Worm (Caenorhabditis elegans): ENCODE data around the gene sri-18.

sri-18 gene

DNA sequence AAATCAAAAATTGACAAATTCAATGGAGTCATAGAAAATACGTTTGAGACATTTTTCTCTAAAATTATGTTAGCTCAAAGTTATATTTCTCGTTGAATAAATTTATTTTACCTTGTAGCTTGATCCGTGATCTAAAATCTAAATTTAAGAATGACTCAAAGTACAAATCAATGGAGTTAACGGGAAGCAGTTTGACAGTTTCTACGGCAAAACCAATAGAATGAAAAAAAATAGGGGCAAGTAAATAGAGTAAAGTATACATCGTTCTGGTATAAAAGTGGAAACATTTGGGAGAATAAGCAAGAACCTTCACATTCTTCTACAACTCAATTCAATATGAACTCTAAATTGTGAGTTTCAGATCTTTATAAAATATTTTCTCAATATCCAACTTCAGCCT lies 29.4 kb downstream of the sri-18 start, which contains the start of gene fipr-6:
Gene fipr-6 (plus strand): TSS at position 301 of the 400 bp plus-strand sequence.
- TF ChIP-seq sea-1 (GFP tag; conservative IDR thresholded peaks at IDR 0.05) = no peak
- TF ChIP-seq tbx-37 (GFP tag; conservative IDR thresholded peaks at IDR 0.05) = no peak
- TF ChIP-seq pes-1 (GFP tag; IDR thresholded peaks at IDR 0.05) = no peak
- no peak for TF ChIP-seq aly-1 (tag; optimal IDR thresholded peaks at IDR 0.05)
- TF ChIP-seq ceh-36 (tag; optimal IDR thresholded peaks at IDR 0.05) = no peak
- no peak for TF ChIP-seq B0310.2 (tag; optimal IDR thresholded peaks at IDR 0.05)
- TF ChIP-seq F13C5.2 (tag; optimal IDR thresholded peaks at IDR 0.05) = no peak
- no peak for TF ChIP-seq ets-7 (tag; optimal IDR thresholded peaks at IDR 0.05)
- TF ChIP-seq tbx-11 (GFP tag; IDR thresholded peaks at IDR 0.05) = no peak
- TF ChIP-seq hmg-4 (GFP tag; optimal IDR thresholded peaks at IDR 0.05) = no peak
- TF ChIP-seq ceh-13 (GFP tag; optimal IDR thresholded peaks at IDR 0.05) = no peak
- no peak for TF ChIP-seq scrt-1 (GFP tag; IDR thresholded peaks at IDR 0.05)
- no peak for TF ChIP-seq hnd-1 (tag; optimal IDR thresholded peaks at IDR 0.05)
- no peak for TF ChIP-seq flt-1 (GFP tag; IDR thresholded peaks at IDR 0.05)
- TF ChIP-seq ama-1 (optimal IDR thresholded peaks at IDR 0.05) = no peak
- TF ChIP-seq tra-4 (tag; optimal IDR thresholded peaks at IDR 0.05) = no peak

DNA sequence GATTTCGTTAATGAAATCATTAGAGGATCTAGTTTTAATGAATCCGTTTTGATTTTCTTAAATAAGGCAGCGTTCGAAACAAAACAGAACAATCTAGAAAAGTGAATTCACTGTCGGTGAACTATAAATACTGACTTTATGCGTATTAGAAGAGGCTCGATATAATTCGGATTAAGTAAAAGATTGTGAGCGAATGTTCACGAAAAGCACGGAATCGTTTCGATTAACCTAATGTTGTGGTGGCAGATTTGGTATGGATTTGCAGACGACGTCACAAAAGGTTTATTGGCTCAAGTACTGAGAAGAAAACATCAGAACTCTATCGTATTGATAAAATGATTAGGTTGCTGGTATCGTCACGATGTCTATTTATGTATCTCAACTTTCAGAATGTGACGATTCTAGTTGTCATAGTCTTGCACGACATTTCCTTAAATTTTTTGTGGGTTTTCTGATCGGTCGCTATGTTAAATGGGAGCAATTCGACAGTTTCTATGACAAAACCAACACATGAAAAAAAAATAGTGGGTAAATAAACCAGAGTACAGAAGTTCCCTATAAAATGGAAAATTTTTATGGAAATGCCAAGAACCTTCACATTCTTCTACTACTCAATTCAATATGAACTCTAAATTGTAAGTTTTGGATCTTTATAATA lies 31.0 kb downstream of the sri-18 start, which contains the start of the genes pyt-1 and fipr-7:
Gene pyt-1 (minus strand): TSS at position 101 of the 658 bp plus-strand sequence.
Gene fipr-7 (plus strand): TSS at position 608 of the 658 bp plus-strand sequence.
- TF ChIP-seq ceh-13 (GFP tag; optimal IDR thresholded peaks at IDR 0.05) = no peak
- TF ChIP-seq aly-1 (tag; optimal IDR thresholded peaks at IDR 0.05) = no peak
- no peak for TF ChIP-seq F13C5.2 (tag; optimal IDR thresholded peaks at IDR 0.05)
- no peak for TF ChIP-seq ets-7 (tag; optimal IDR thresholded peaks at IDR 0.05)
- TF ChIP-seq tbx-11 (GFP tag; IDR thresholded peaks at IDR 0.05) = no peak
- TF ChIP-seq ama-1 (optimal IDR thresholded peaks at IDR 0.05) = no peak
- TF ChIP-seq tbx-37 (GFP tag; conservative IDR thresholded peaks at IDR 0.05) = no peak
- TF ChIP-seq hmbx-1 (tag; optimal IDR thresholded peaks at IDR 0.05) = no peak
- no peak for TF ChIP-seq hmg-4 (GFP tag; optimal IDR thresholded peaks at IDR 0.05)
- TF ChIP-seq flt-1 (GFP tag; IDR thresholded peaks at IDR 0.05) = no peak
- TF ChIP-seq ceh-36 (tag; optimal IDR thresholded peaks at IDR 0.05) = no peak
- TF ChIP-seq sea-1 (GFP tag; conservative IDR thresholded peaks at IDR 0.05) = no peak
- no peak for TF ChIP-seq tra-4 (tag; optimal IDR thresholded peaks at IDR 0.05)
- TF ChIP-seq hnd-1 (tag; optimal IDR thresholded peaks at IDR 0.05) = no peak
- TF ChIP-seq scrt-1 (GFP tag; IDR thresholded peaks at IDR 0.05) = no peak
- no peak for TF ChIP-seq pes-1 (GFP tag; IDR thresholded peaks at IDR 0.05)
- TF ChIP-seq B0310.2 (tag; optimal IDR thresholded peaks at IDR 0.05) = no peak

DNA sequence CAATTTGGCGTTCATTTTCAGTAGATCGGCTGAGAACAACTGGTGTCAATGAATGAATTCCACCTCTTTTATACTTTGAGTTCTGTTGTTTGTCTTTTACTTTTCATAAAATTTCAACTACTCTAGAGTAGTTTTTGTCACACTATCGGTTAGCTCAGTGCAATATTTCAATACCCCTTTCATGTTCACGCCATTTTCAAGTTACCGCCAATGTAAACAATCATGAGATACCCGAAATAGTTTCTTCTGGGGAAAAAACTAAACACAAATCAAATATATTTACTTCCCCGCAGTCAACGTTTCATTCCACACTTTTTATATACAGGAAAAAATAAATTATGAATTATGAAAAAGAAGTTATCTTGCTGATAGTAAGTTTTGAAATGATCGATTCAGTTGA lies 32.0 kb downstream of the sri-18 start, which contains the start of gene fipr-4:
Gene fipr-4 (minus strand): TSS at position 101 of the 400 bp plus-strand sequence.
- TF ChIP-seq B0310.2 (tag; optimal IDR thresholded peaks at IDR 0.05) = no peak
- no peak for TF ChIP-seq hnd-1 (tag; optimal IDR thresholded peaks at IDR 0.05)
- no peak for TF ChIP-seq pes-1 (GFP tag; IDR thresholded peaks at IDR 0.05)
- TF ChIP-seq ets-7 (tag; optimal IDR thresholded peaks at IDR 0.05) = no peak
- no peak for TF ChIP-seq ama-1 (optimal IDR thresholded peaks at IDR 0.05)
- TF ChIP-seq F13C5.2 (tag; optimal IDR thresholded peaks at IDR 0.05) = no peak
- TF ChIP-seq ceh-36 (tag; optimal IDR thresholded peaks at IDR 0.05) = no peak

DNA sequence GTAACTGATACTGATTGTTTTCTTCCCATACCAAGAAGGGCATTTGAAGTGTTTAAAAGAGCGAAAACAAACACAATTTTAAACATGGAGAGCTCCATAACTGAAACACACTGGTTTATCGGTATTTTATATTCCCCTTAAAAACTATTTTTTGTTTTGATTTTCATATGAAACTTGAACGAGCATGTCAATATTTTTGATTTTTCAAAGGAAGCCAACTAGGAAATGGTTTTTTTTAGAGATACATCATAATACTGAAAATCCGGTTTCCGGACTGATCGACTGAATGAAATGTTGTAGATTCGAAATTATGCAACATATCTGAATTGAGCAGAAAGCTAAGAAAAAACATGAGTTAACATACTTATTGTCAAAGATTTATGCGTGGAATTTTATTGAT lies 33.0 kb downstream of the sri-18 start, which contains the start of gene ttr-19:
Gene ttr-19 (minus strand): TSS at position 101 of the 400 bp plus-strand sequence.
- TF ChIP-seq tbx-37 (GFP tag; conservative IDR thresholded peaks at IDR 0.05) (no peak), ceh-13 (GFP tag; optimal IDR thresholded peaks at IDR 0.05) (no peak), hnd-1 (tag; optimal IDR thresholded peaks at IDR 0.05) (no peak), ama-1 (optimal IDR thresholded peaks at IDR 0.05) (no peak), B0310.2 (tag; optimal IDR thresholded peaks at IDR 0.05) (no peak), aly-1 (tag; optimal IDR thresholded peaks at IDR 0.05) (no peak), sea-1 (GFP tag; conservative IDR thresholded peaks at IDR 0.05) (no peak), pes-1 (GFP tag; IDR thresholded peaks at IDR 0.05) (no peak), ets-7 (tag; optimal IDR thresholded peaks at IDR 0.05) (no peak), scrt-1 (GFP tag; IDR thresholded peaks at IDR 0.05) (no peak), hmg-4 (GFP tag; optimal IDR thresholded peaks at IDR 0.05) (no peak), flt-1 (GFP tag; IDR thresholded peaks at IDR 0.05) (no peak), F13C5.2 (tag; optimal IDR thresholded peaks at IDR 0.05) (no peak), tra-4 (tag; optimal IDR thresholded peaks at IDR 0.05) (no peak), tbx-11 (GFP tag; IDR thresholded peaks at IDR 0.05) (no peak)

- TF ChIP-seq tbx-37 (GFP tag; conservative IDR thresholded peaks at IDR 0.05) = no peak
- no peak for TF ChIP-seq ama-1 (optimal IDR thresholded peaks at IDR 0.05)
- TF ChIP-seq B0310.2 (tag; optimal IDR thresholded peaks at IDR 0.05) = no peak
- TF ChIP-seq scrt-1 (GFP tag; IDR thresholded peaks at IDR 0.05) = no peak
- TF ChIP-seq ets-7 (tag; optimal IDR thresholded peaks at IDR 0.05) = no peak
Observed at ce11 chrV:10225610-10226009, 34.8 kb downstream of the sri-18 start, which contains the start of gene daf-36. Gene daf-36 (minus strand): TSS chrV:10225710.

DNA sequence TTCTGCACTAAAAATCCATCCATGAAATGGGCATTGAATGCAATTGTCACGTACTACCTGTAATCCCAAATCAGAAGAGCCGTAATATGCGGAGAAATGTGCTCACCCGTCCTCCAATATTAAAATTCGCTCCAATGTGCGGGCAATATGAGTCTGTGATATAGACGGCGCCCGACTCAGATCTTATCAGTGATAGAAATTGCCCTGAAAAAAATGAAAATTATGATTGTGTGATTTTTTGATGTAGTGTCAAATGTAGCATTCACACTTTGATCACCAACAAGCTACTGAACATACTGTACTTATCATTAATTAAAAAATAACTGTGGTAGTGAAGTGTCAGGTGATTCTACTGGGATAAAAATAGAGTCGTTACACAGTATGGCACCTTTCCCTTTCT lies 35.7 kb downstream of the sri-18 start:
- no peak for TF ChIP-seq hnd-1 (tag; optimal IDR thresholded peaks at IDR 0.05)
- no peak for TF ChIP-seq ceh-13 (GFP tag; optimal IDR thresholded peaks at IDR 0.05)
- TF ChIP-seq F13C5.2 (tag; optimal IDR thresholded peaks at IDR 0.05) = no peak
- TF ChIP-seq B0310.2 (tag; optimal IDR thresholded peaks at IDR 0.05) = no peak
- no peak for TF ChIP-seq flt-1 (GFP tag; IDR thresholded peaks at IDR 0.05)
- TF ChIP-seq hmbx-1 (tag; optimal IDR thresholded peaks at IDR 0.05) = no peak
- TF ChIP-seq hmg-4 (GFP tag; optimal IDR thresholded peaks at IDR 0.05) = no peak
- TF ChIP-seq scrt-1 (GFP tag; IDR thresholded peaks at IDR 0.05) = no peak
- TF ChIP-seq tbx-37 (GFP tag; conservative IDR thresholded peaks at IDR 0.05) = no peak

ce11 chrV:10222007-10222406 lies 38.4 kb downstream of the sri-18 start, which contains the start of gene C12D8.20:
Gene C12D8.20 (plus strand): TSS chrV:10222307.
- TF ChIP-seq tra-4 (tag; optimal IDR thresholded peaks at IDR 0.05) (no peak), ama-1 (optimal IDR thresholded peaks at IDR 0.05) (no peak), ceh-13 (GFP tag; optimal IDR thresholded peaks at IDR 0.05) (no peak), aly-1 (tag; optimal IDR thresholded peaks at IDR 0.05) (no peak), tbx-11 (GFP tag; IDR thresholded peaks at IDR 0.05) (no peak), hmbx-1 (tag; optimal IDR thresholded peaks at IDR 0.05) (no peak), ceh-36 (tag; optimal IDR thresholded peaks at IDR 0.05) (no peak), ets-7 (tag; optimal IDR thresholded peaks at IDR 0.05) (no peak), hmg-4 (GFP tag; optimal IDR thresholded peaks at IDR 0.05) (no peak), flt-1 (GFP tag; IDR thresholded peaks at IDR 0.05) (no peak), pes-1 (GFP tag; IDR thresholded peaks at IDR 0.05) (no peak), hnd-1 (tag; optimal IDR thresholded peaks at IDR 0.05) (no peak), sea-1 (GFP tag; conservative IDR thresholded peaks at IDR 0.05) (no peak), B0310.2 (tag; optimal IDR thresholded peaks at IDR 0.05) (no peak), F13C5.2 (tag; optimal IDR thresholded peaks at IDR 0.05) (no peak)

Data from whole organism, early embryonic.